Worm (Caenorhabditis elegans) whole organism, L1 larva: Measurements from ENCODE around the gene sir-2.2.

Experiments used
- C04F5.9 ChIP-seq: sonication (generic microtip); optimal IDR thresholded peaks from 2 replicates; lab custom pipeline; 2016; ENCODE audit warnings: missing genetic modification characterization, missing compliant biosample characterization
- C16A3.4 ChIP-seq: fragments of 150-350 bp; optimal IDR thresholded peaks from 2 replicates; lab custom pipeline; 2014; ENCODE audit warnings: missing biosample characterization, missing genetic modification characterization
- C34B4.2 ChIP-seq: sonication (generic microtip); optimal IDR thresholded peaks from 2 replicates; lab custom pipeline; 2017; ENCODE audit warnings: mild to moderate bottlenecking, missing genetic modification characterization, missing compliant biosample characterization
- F16B12.6 ChIP-seq: fragments of 150-350 bp; optimal IDR thresholded peaks from 2 replicates; lab custom pipeline; 2014; ENCODE audit warnings: missing biosample characterization, missing genetic modification characterization
- aha-1 ChIP-seq: fragments of 150-350 bp; optimal IDR thresholded peaks from 2 replicates; lab custom pipeline; 2014; ENCODE audit warnings: missing biosample characterization, missing genetic modification characterization
- alr-1 ChIP-seq: fragments of 200-800 bp; sonication (Bioruptor generic); optimal IDR thresholded peaks from 2 replicates; lab custom pipeline; 2018; ENCODE audit warnings: borderline replicate concordance, mild to moderate bottlenecking, missing genetic modification characterization, missing compliant biosample characterization
- aly-2 ChIP-seq: fragments of 150-350 bp; optimal IDR thresholded peaks from 2 replicates; lab custom pipeline; 2014; ENCODE audit warnings: missing biosample characterization, missing genetic modification characterization
- ama-1 ChIP-seq: fragments of 150-350 bp; optimal IDR thresholded peaks from 2 replicates; lab custom pipeline; 2014
- blmp-1 ChIP-seq: fragments of 150-350 bp; optimal IDR thresholded peaks from 2 replicates; lab custom pipeline; 2014; ENCODE audit warnings: missing biosample characterization, missing genetic modification characterization
- ceh-8 ChIP-seq: fragments of 200-800 bp; sonication (Bioruptor generic); optimal IDR thresholded peaks from 2 replicates; lab custom pipeline; 2018; ENCODE audit warnings: mild to moderate bottlenecking, missing genetic modification characterization, moderate library complexity, missing compliant biosample characterization
- ceh-88 ChIP-seq: fragments of 200-800 bp; sonication (Bioruptor generic); IDR thresholded peaks from 2 replicates; pipeline ENCODE4 v1.3.6; 2022; ENCODE audit warnings: missing genetic modification characterization, missing compliant biosample characterization
- ceh-90 ChIP-seq: sonication (generic microtip); optimal IDR thresholded peaks from 2 replicates; lab custom pipeline; 2016; ENCODE audit warnings: missing genetic modification characterization, missing compliant biosample characterization
- efl-3 ChIP-seq: fragments of 200-800 bp; sonication (Bioruptor generic); optimal IDR thresholded peaks from 2 replicates; lab custom pipeline; 2018; ENCODE audit warnings: mild to moderate bottlenecking, missing genetic modification characterization, missing compliant biosample characterization
- egl-27 ChIP-seq, 2 experiments: fragments of 150-350 bp in 1 of 2; sonication (generic microtip); optimal IDR thresholded peaks; 3 replicates each; lab custom pipeline; 2017 to 2018; ENCODE audit warnings: missing biosample characterization in 2 of 2, missing genetic modification characterization in 2 of 2, missing genetic modification reagents in 2 of 2
- elt-3 ChIP-seq, 6 experiments: fragments of 150-350 bp in 1 of 6; sonication (generic microtip); optimal IDR thresholded peaks; 2 replicates each; lab custom pipeline; 2017 to 2018; ENCODE audit warnings: missing biosample characterization in 6 of 6, missing genetic modification characterization in 6 of 6, inconsistent platforms in 1 of 6
- fkh-10 ChIP-seq: sonication (generic microtip); optimal IDR thresholded peaks from 2 replicates; lab custom pipeline; 2017; ENCODE audit warnings: missing biosample characterization, missing genetic modification reagents, missing genetic modification characterization
- fos-1 ChIP-seq: fragments of 150-350 bp; optimal IDR thresholded peaks from 2 replicates; lab custom pipeline; 2014; ENCODE audit warnings: missing biosample characterization, missing genetic modification characterization
- grh-1 ChIP-seq: fragments of 200-800 bp; sonication (Bioruptor generic); IDR thresholded peaks from 2 replicates; pipeline ENCODE4 v1.3.6; 2022; ENCODE audit warnings: missing genetic modification reagents, missing genetic modification characterization, missing compliant biosample characterization
- hlh-4 ChIP-seq: sonication (generic microtip); optimal IDR thresholded peaks from 2 replicates; lab custom pipeline; 2016; ENCODE audit warnings: mild to moderate bottlenecking, missing genetic modification characterization, missing compliant biosample characterization
- hpl-2 ChIP-seq: fragments of 150-350 bp; optimal IDR thresholded peaks from 2 replicates; lab custom pipeline; 2014; ENCODE audit warnings: missing biosample characterization, missing genetic modification reagents, missing genetic modification characterization
- isw-1 ChIP-seq: fragments of 200-800 bp; sonication (Bioruptor generic); IDR thresholded peaks from 2 replicates; pipeline ENCODE4 v1.3.6; 2022; ENCODE audit warnings: missing genetic modification characterization, missing compliant biosample characterization
- jun-1 ChIP-seq: fragments of 150-350 bp; optimal IDR thresholded peaks from 2 replicates; lab custom pipeline; 2014; ENCODE audit warnings: missing biosample characterization, missing genetic modification reagents, missing genetic modification characterization
- lin-13 ChIP-seq: fragments of 150-350 bp; optimal IDR thresholded peaks from 2 replicates; lab custom pipeline; 2014; ENCODE audit warnings: missing biosample characterization, missing genetic modification reagents, missing genetic modification characterization
- lin-14 ChIP-seq: fragments of 200-800 bp; sonication (Bioruptor generic); optimal IDR thresholded peaks from 2 replicates; lab custom pipeline; 2018; ENCODE audit warnings: mild to moderate bottlenecking, missing genetic modification characterization, moderate library complexity, missing compliant biosample characterization
- lin-15B ChIP-seq: fragments of 150-350 bp; sonication (generic microtip); optimal IDR thresholded peaks from 3 replicates; lab custom pipeline; 2014; ENCODE audit warnings: missing biosample characterization, missing genetic modification characterization
- lin-35 ChIP-seq, 2 experiments: fragments of 150-350 bp; optimal IDR thresholded peaks; 2 replicates each; lab custom pipeline; 2014; ENCODE audit warnings: missing biosample characterization in 2 of 2, missing genetic modification characterization in 2 of 2, missing genetic modification reagents in 2 of 2
- lsy-2 ChIP-seq, 2 experiments: fragments of 150-350 bp; optimal IDR thresholded peaks; 2 replicates each; lab custom pipeline; 2014; ENCODE audit warnings: missing biosample characterization in 2 of 2, missing genetic modification characterization in 2 of 2
- mdl-1 ChIP-seq, 2 experiments: fragments of 150-350 bp; optimal IDR thresholded peaks; 2 replicates each; lab custom pipeline; 2014 to 2017; ENCODE audit warnings: missing biosample characterization in 2 of 2, missing genetic modification characterization in 2 of 2, inconsistent platforms in 1 of 2
- mep-1 ChIP-seq: fragments of 150-350 bp; optimal IDR thresholded peaks from 2 replicates; lab custom pipeline; 2014; ENCODE audit warnings: missing biosample characterization, missing genetic modification characterization
- nhr-11 ChIP-seq: fragments of 150-350 bp; optimal IDR thresholded peaks from 2 replicates; lab custom pipeline; 2014; ENCODE audit warnings: missing biosample characterization, missing genetic modification characterization
- nhr-20 ChIP-seq: sonication (generic microtip); optimal IDR thresholded peaks from 2 replicates; lab custom pipeline; 2016; ENCODE audit warnings: mild to moderate bottlenecking, missing genetic modification characterization, missing compliant biosample characterization
- nhr-237 ChIP-seq: fragments of 150-350 bp; optimal IDR thresholded peaks from 2 replicates; lab custom pipeline; 2014; ENCODE audit warnings: missing biosample characterization, missing genetic modification characterization
- nhr-28 ChIP-seq: fragments of 150-350 bp; optimal IDR thresholded peaks from 2 replicates; lab custom pipeline; 2014; ENCODE audit warnings: missing biosample characterization, missing genetic modification characterization
- nhr-47 ChIP-seq: sonication (generic microtip); optimal IDR thresholded peaks from 2 replicates; lab custom pipeline; 2016; ENCODE audit warnings: mild to moderate bottlenecking, missing genetic modification characterization, moderate library complexity, missing compliant biosample characterization
- nhr-71 ChIP-seq: sonication (generic microtip); optimal IDR thresholded peaks from 2 replicates; lab custom pipeline; 2016; ENCODE audit warnings: mild to moderate bottlenecking, missing genetic modification characterization, moderate library complexity, missing compliant biosample characterization
- nhr-77 ChIP-seq: fragments of 150-350 bp; optimal IDR thresholded peaks from 2 replicates; lab custom pipeline; 2014; ENCODE audit warnings: missing biosample characterization, missing genetic modification characterization
- nhr-84 ChIP-seq: sonication (generic microtip); optimal IDR thresholded peaks from 2 replicates; lab custom pipeline; 2017; ENCODE audit warnings: missing biosample characterization, missing genetic modification characterization
- nhr-85 ChIP-seq: sonication (generic microtip); peaks from one replicate; lab custom pipeline; 2016; ENCODE audit warnings: missing genetic modification characterization, inconsistent platforms, missing compliant biosample characterization
- pax-3 ChIP-seq: fragments of 200-800 bp; sonication (Bioruptor generic); optimal IDR thresholded peaks from 2 replicates; lab custom pipeline; 2018; ENCODE audit warnings: mild to moderate bottlenecking, missing genetic modification characterization, moderate library complexity, missing compliant biosample characterization
- pqm-1 ChIP-seq: sonication (generic microtip); optimal IDR thresholded peaks from 3 replicates; lab custom pipeline; 2017; ENCODE audit warnings: missing biosample characterization, missing genetic modification characterization
- skn-1 ChIP-seq: fragments of 150-350 bp; optimal IDR thresholded peaks from 2 replicates; lab custom pipeline; 2014; ENCODE audit warnings: missing biosample characterization, missing genetic modification characterization
- snu-23 ChIP-seq: sonication (generic microtip); optimal IDR thresholded peaks from 2 replicates; lab custom pipeline; 2016; ENCODE audit warnings: missing genetic modification characterization, missing compliant biosample characterization
- sox-4 ChIP-seq: sonication (generic microtip); optimal IDR thresholded peaks from 2 replicates; lab custom pipeline; 2016; ENCODE audit warnings: missing genetic modification characterization, missing compliant biosample characterization
- sup-37 ChIP-seq: fragments of 200-800 bp; sonication (Bioruptor generic); optimal IDR thresholded peaks from 2 replicates; lab custom pipeline; 2018; ENCODE audit warnings: mild to moderate bottlenecking, missing genetic modification characterization, missing compliant biosample characterization
- swsn-7 ChIP-seq: sonication (generic microtip); optimal IDR thresholded peaks from 2 replicates; lab custom pipeline; 2016; ENCODE audit warnings: missing genetic modification characterization, missing compliant biosample characterization
- tbx-2 ChIP-seq: sonication (generic microtip); optimal IDR thresholded peaks from 2 replicates; lab custom pipeline; 2016; ENCODE audit warnings: missing genetic modification characterization, missing compliant biosample characterization
- unc-62 ChIP-seq: fragments of 150-350 bp; optimal IDR thresholded peaks from 2 replicates; lab custom pipeline; 2014; ENCODE audit warnings: missing biosample characterization, missing genetic modification reagents, missing genetic modification characterization
- unc-98 ChIP-seq: fragments of 200-800 bp; sonication (Bioruptor generic); IDR thresholded peaks from 2 replicates; pipeline ENCODE4 v1.3.6; 2022; ENCODE audit warnings: missing genetic modification characterization, missing compliant biosample characterization
- xbp-1 ChIP-seq: sonication (generic microtip); optimal IDR thresholded peaks from 2 replicates; lab custom pipeline; 2016; ENCODE audit warnings: missing genetic modification characterization, missing compliant biosample characterization
- zag-1 ChIP-seq: fragments of 150-350 bp; optimal IDR thresholded peaks from 2 replicates; lab custom pipeline; 2014; ENCODE audit warnings: missing biosample characterization, missing genetic modification characterization
- zip-4 ChIP-seq: fragments of 200-800 bp; sonication (Bioruptor generic); optimal IDR thresholded peaks from 2 replicates; lab custom pipeline; 2018; ENCODE audit warnings: mild to moderate bottlenecking, missing genetic modification characterization, moderate library complexity, missing compliant biosample characterization
- ztf-11 ChIP-seq, 2 experiments: sonication (generic microtip); optimal IDR thresholded peaks; 2 replicates each; lab custom pipeline; 2016 to 2017; ENCODE audit warnings: missing genetic modification characterization in 2 of 2, missing biosample characterization in 1 of 2, missing compliant biosample characterization in 1 of 2

The sir-2.2 gene

ce11 chrX:13350804-13351747 is 23.2 kb downstream of the sir-2.2 start, which contains the start of gene mxl-3:
TSS of gene mxl-3 (minus strand) at chrX:13350804.
- TF ChIP-seq unc-62 (GFP tag; lab: Kevin White, UChicago) (no peak), nhr-237 (tag; lab: Kevin White, UChicago) (no peak), hpl-2 (GFP tag; lab: Kevin White, UChicago) (no peak), pqm-1 (tag; lab: Kevin White, UChicago) (no peak), C04F5.9 (no peak), ceh-88 (GFP tag; lab: Robert Waterston, UW) (no peak), lin-13 (peak; percentile 16), lin-15B (tag; lab: Kevin White, UChicago) (no peak), nhr-85 (tag; lab: Kevin White, UChicago) (peak; percentile 80), aha-1 (tag; lab: Kevin White, UChicago) (no peak), ceh-90 (tag; lab: Kevin White, UChicago) (no peak), nhr-20 (tag; lab: Kevin White, UChicago) (peak; percentile 67), ztf-11 (tag; optimal IDR thresholded peaks at IDR 0.05; lab: Kevin White, UChicago) (no peak), zag-1 (tag; lab: Kevin White, UChicago) (no peak), alr-1 (tag; lab: Kevin White, UChicago) (no peak), elt-3 (tag; optimal IDR thresholded peaks at IDR 0.05; lab: Kevin White, UChicago) (no peak), zip-4 (no peak), tbx-2 (tag; lab: Kevin White, UChicago) (peak; percentile 66), nhr-11 (tag; lab: Kevin White, UChicago) (peak; percentile 51), nhr-28 (tag; lab: Kevin White, UChicago) (no peak), egl-27 (tag; optimal IDR thresholded peaks at IDR 0.05; lab: Kevin White, UChicago) (peak in 1 of 2 experiments; percentile 29), skn-1 (tag; lab: Kevin White, UChicago) (peak; percentile 36), lsy-2 (tag; optimal IDR thresholded peaks at IDR 0.05; lab: Kevin White, UChicago) (peak in 1 of 2 experiments; percentile 18), sox-4 (no peak), efl-3 (GFP tag; lab: Kevin White, UChicago) (no peak), C34B4.2 (tag; lab: Kevin White, UChicago) (no peak), hlh-4 (tag; lab: Kevin White, UChicago) (no peak), pax-3 (no peak), sup-37 (no peak), fkh-10 (GFP tag; lab: Kevin White, UChicago) (no peak), aly-2 (no peak), unc-98 (GFP tag; lab: Robert Waterston, UW) (no peak), fos-1 (tag; lab: Kevin White, UChicago) (no peak), nhr-84 (tag; lab: Kevin White, UChicago) (no peak), nhr-77 (tag; lab: Kevin White, UChicago) (no peak), C16A3.4 (tag; lab: Kevin White, UChicago) (peak; percentile 18), isw-1 (no peak), ceh-8 (GFP tag; lab: Kevin White, UChicago) (no peak), swsn-7 (tag; lab: Kevin White, UChicago) (no peak), snu-23 (GFP tag; lab: Kevin White, UChicago) (peak; percentile 74), lin-14 (GFP tag; lab: Kevin White, UChicago) (peak; percentile 54), ama-1 (lab: Kevin White, UChicago) (peak; percentile 56), mep-1 (tag; lab: Kevin White, UChicago) (peak; percentile 41), grh-1 (GFP tag; lab: Robert Waterston, UW) (no peak), mdl-1 (tag; optimal IDR thresholded peaks at IDR 0.05; lab: Kevin White, UChicago) (peak in 1 of 2 experiments; percentile 44), nhr-47 (tag; lab: Kevin White, UChicago) (peak; percentile 46), lin-35 (GFP tag; optimal IDR thresholded peaks at IDR 0.05; lab: Kevin White, UChicago) (peak in 1 of 2 experiments; percentile 30), F16B12.6 (tag; lab: Kevin White, UChicago) (no peak), nhr-71 (tag; lab: Kevin White, UChicago) (peak; percentile 76), jun-1 (tag; lab: Kevin White, UChicago) (no peak), blmp-1 (tag; lab: Kevin White, UChicago) (peak; percentile 9), xbp-1 (tag; lab: Kevin White, UChicago) (no peak)
